Fruit fly (Drosophila melanogaster): Measurements from ENCODE around the gene CG7194.

Gene CG7194

dm6 chr3L:8308891-8309352 is 5.1 kb upstream of the CG7194 start, which contains the start of gene BI-1 (continued):
- TF ChIP-seq CG7786 (GFP tag; optimal IDR thresholded peaks at IDR 0.05) (no peak), nau (GFP tag; optimal IDR thresholded peaks at IDR 0.05) (no peak), Ravus (GFP tag; IDR thresholded peaks at IDR 0.05) (no peak), CG4820 (GFP tag; optimal IDR thresholded peaks at IDR 0.05) (peak; percentile 66), Xrp1 (GFP tag; IDR thresholded peaks at IDR 0.05) (peak; percentile 47), CG18262 (tag; optimal IDR thresholded peaks at IDR 0.05) (peak; percentile 64), lab (GFP tag; optimal IDR thresholded peaks at IDR 0.05) (peak; percentile 83), CG16779 (GFP tag; IDR thresholded peaks at IDR 0.05) (no peak), ttk (GFP tag; IDR thresholded peaks at IDR 0.05) (no peak), CG9932 (GFP tag; IDR thresholded peaks at IDR 0.05) (peak; percentile 82), NC2β (GFP tag; optimal IDR thresholded peaks at IDR 0.05) (no peak), Opbp (GFP tag; IDR thresholded peaks at IDR 0.05; ENCODE audit: partially characterized antibody) (no peak), CG8765 (GFP tag; IDR thresholded peaks at IDR 0.05) (no peak), CG4282 (GFP tag; optimal IDR thresholded peaks at IDR 0.05) (no peak), wek (GFP tag; optimal IDR thresholded peaks at IDR 0.05) (no peak), Elba2 (GFP tag; optimal IDR thresholded peaks at IDR 0.05) (no peak), CG43689 (GFP tag; IDR thresholded peaks at IDR 0.05) (no peak), ab (GFP tag; optimal IDR thresholded peaks at IDR 0.05) (no peak), caup (GFP tag; optimal IDR thresholded peaks at IDR 0.05; ENCODE audit: severe bottlenecking) (peak; percentile 76), dmrt11E (tag; optimal IDR thresholded peaks at IDR 0.05) (peak; percentile 60), Bteb2 (GFP tag; optimal IDR thresholded peaks at IDR 0.05) (no peak), Sry-δ (GFP tag; optimal IDR thresholded peaks at IDR 0.05) (peak; percentile 13), ind (GFP tag; optimal IDR thresholded peaks at IDR 0.05) (peak; percentile 65), HHEX (GFP tag; optimal IDR thresholded peaks at IDR 0.05) (peak; percentile 51), pb (GFP tag; optimal IDR thresholded peaks at IDR 0.05) (no peak), dmrt99B (tag; optimal IDR thresholded peaks at IDR 0.05) (no peak), CG16815 (GFP tag; optimal IDR thresholded peaks at IDR 0.05) (peak; percentile 23), HLH3B (GFP tag; IDR thresholded peaks at IDR 0.05) (no peak), hbn (GFP tag; IDR thresholded peaks at IDR 0.05; ENCODE audit: partially characterized antibody) (0 out of 2 replicates have a peak, but pooled peaks have one; percentile 16), CG16863 (GFP tag; optimal IDR thresholded peaks at IDR 0.05) (no peak), Hmr (GFP tag; optimal IDR thresholded peaks at IDR 0.05) (no peak), CG12299 (tag; optimal IDR thresholded peaks at IDR 0.05) (peak; percentile 29), CG33213 (GFP tag; optimal IDR thresholded peaks at IDR 0.05) (no peak), kni (GFP tag; optimal IDR thresholded peaks at IDR 0.05) (peak; percentile 83), CG34376 (GFP tag; optimal IDR thresholded peaks at IDR 0.05) (peak; percentile 82), Antp (GFP tag; optimal IDR thresholded peaks at IDR 0.05) (peak; percentile 43), CG14050 (GFP tag; IDR thresholded peaks at IDR 0.05) (no peak), CG15479 (GFP tag; optimal IDR thresholded peaks at IDR 0.05) (no peak), ash1 (GFP tag; optimal IDR thresholded peaks at IDR 0.05) (no peak), luna (GFP tag; optimal IDR thresholded peaks at IDR 0.05) (no peak), vnd (GFP tag; IDR thresholded peaks at IDR 0.05; ENCODE audit: partially characterized antibody) (no peak), Fer1 (GFP tag; optimal IDR thresholded peaks at IDR 0.05) (peak; percentile 78), sens-2 (GFP tag; IDR thresholded peaks at IDR 0.05) (no peak), gcm (GFP tag; optimal IDR thresholded peaks at IDR 0.05) (no peak), CG10979 (tag; optimal IDR thresholded peaks at IDR 0.05) (peak; percentile 61), CG1233 (GFP tag; optimal IDR thresholded peaks at IDR 0.05) (peak; percentile 79), Doc3 (GFP tag; IDR thresholded peaks at IDR 0.05; ENCODE audit: partially characterized antibody) (no peak), Xbp1 (GFP tag; optimal IDR thresholded peaks at IDR 0.05) (peak; percentile 89), Adf1 (GFP tag; IDR thresholded peaks at IDR 0.05) (0 out of 2 replicates have a peak, but pooled peaks have one; percentile 18), CG10267 (tag; optimal IDR thresholded peaks at IDR 0.05) (peak; percentile 100)

Data from whole organism, embryonic.